Worm (Caenorhabditis elegans) whole organism, L4 larva: Measurements from ENCODE around the gene srab-20.

Source experiments
- T26A8.4 ChIP-seq: fragments of 200-800 bp; sonication (Bioruptor generic); IDR thresholded peaks from 2 replicates; pipeline ENCODE4 v1.3.6; 2022; ENCODE audit warnings: missing genetic modification characterization, missing compliant biosample characterization
- daf-16 ChIP-seq, 3 experiments: sonication (generic microtip); optimal IDR thresholded peaks; 2 replicates each; lab custom pipeline; 2016 to 2017; ENCODE audit warnings: missing genetic modification characterization in 3 of 3, missing genetic modification reagents in 3 of 3, mild to moderate bottlenecking in 2 of 3, missing compliant biosample characterization in 2 of 3, missing biosample characterization in 1 of 3, moderate library complexity in 1 of 3
- madf-5 ChIP-seq, 2 experiments: fragments of 200-800 bp; sonication (Bioruptor generic); IDR thresholded peaks; 2 replicates each; pipeline ENCODE4 v1.3.6; 2022; ENCODE audit warnings: missing compliant biosample characterization in 2 of 2, missing genetic modification characterization in 2 of 2

DNA sequence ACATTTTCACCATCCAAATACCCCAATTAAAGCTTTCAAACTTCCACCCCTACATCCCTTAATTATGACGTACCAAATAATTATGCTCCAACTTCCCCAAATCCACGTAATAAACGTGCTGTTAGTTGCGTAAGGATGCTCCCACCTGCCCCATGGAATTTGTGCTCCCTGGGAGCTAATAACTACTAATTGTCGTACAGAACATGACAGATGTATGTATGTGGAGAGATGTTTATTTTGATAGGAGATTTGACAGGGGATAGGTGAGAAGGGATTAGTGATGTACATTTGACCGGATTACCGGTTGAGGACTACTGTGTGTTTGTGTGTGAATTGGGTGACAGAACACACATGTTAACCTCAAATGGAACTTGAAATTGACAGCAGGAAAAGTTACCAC is 21.0 kb downstream of the srab-20 start:
- TF ChIP-seq T26A8.4 (GFP tag; lab: Robert Waterston, UW), result no peak
- TF ChIP-seq daf-16 (GFP tag; optimal IDR thresholded peaks at IDR 0.05; lab: Kevin White, UChicago), result no peak
- TF ChIP-seq daf-16 (tag; optimal IDR thresholded peaks at IDR 0.05; lab: Kevin White, UChicago), result no peak
- TF ChIP-seq madf-5 (GFP tag; IDR thresholded peaks at IDR 0.05; lab: Robert Waterston, UW), result no peak
